Worm (Caenorhabditis elegans) whole organism, L4 larva: ENCODE results near the gene zipt-2.1.

Source experiments
- ceh-28 ChIP-seq: fragments of 150-350 bp; optimal IDR thresholded peaks from 2 replicates; lab custom pipeline; 2014; ENCODE audit warnings: missing biosample characterization, missing genetic modification reagents, missing genetic modification characterization
- nhr-25 ChIP-seq: sonication (generic microtip); optimal IDR thresholded peaks from 2 replicates; lab custom pipeline; 2017; ENCODE audit warnings: missing genetic modification characterization, mild to moderate bottlenecking, missing compliant biosample characterization, antibody characterized with exemption, moderate library complexity, borderline replicate concordance; ENCODE audit not compliant: insufficient read depth
- pha-4 ChIP-seq, 2 experiments: fragments of 150-350 bp in 1 of 2; fragments of 200-800 bp in 1 of 2; sonication (Bioruptor generic) in 1 of 2; IDR thresholded peaks in 1 of 2; optimal IDR thresholded peaks in 1 of 2; 2 replicates each; pipeline versions ENCODE4 v1.3.6 to Lab custom; 2014 to 2022; ENCODE audit warnings: missing genetic modification characterization in 2 of 2, missing genetic modification reagents in 2 of 2, missing biosample characterization in 1 of 2, missing compliant biosample characterization in 1 of 2
- php-3 ChIP-seq: fragments of 200-800 bp; sonication (Bioruptor generic); IDR thresholded peaks from 2 replicates; pipeline ENCODE4 v1.3.6; 2022; ENCODE audit warnings: missing genetic modification reagents, missing genetic modification characterization, missing compliant biosample characterization
- unc-130 ChIP-seq: sonication (generic microtip); optimal IDR thresholded peaks from 2 replicates; lab custom pipeline; 2016; ENCODE audit warnings: missing genetic modification reagents, missing genetic modification characterization, missing compliant biosample characterization

DNA sequence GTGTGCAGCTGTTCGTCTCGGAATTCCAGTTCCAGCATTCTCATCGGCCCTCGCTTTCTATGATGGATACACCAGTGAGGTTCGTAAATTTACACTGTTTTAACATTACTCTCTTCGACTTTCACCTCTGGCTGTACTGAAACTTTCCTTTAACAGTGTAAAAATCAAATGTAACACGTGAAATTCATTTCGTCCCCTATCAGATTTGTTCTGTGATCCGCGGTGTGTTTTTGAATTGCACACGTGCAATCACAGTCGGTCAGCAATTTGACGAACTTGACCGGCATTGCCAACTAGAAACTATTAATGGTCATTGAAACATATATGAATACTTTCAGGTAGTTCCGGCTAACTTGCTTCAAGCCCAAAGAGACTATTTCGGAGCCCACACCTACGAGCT is 22.4 kb upstream of the zipt-2.1 start:
- no peak for TF ChIP-seq ceh-28
- TF ChIP-seq php-3, result no peak
- TF ChIP-seq unc-130 (GFP tag; lab: Kevin White, UChicago), result no peak
- TF ChIP-seq nhr-25 (tag; lab: Kevin White, UChicago), result no peak
- TF ChIP-seq pha-4 (GFP tag; IDR thresholded peaks at IDR 0.05; lab: Robert Waterston, UW), result no peak
- TF ChIP-seq pha-4 (tag; optimal IDR thresholded peaks at IDR 0.05; lab: Kevin White, UChicago), result no peak
